Worm (Caenorhabditis elegans) whole organism, dauer: ENCODE results near the gene clec-26.

ENCODE experiments used
- unc-62 ChIP-seq: sonication (generic microtip); optimal IDR thresholded peaks from 2 replicates; lab custom pipeline; 2017; ENCODE audit warnings: missing biosample characterization, missing genetic modification reagents, missing genetic modification characterization

The clec-26 gene

DNA sequence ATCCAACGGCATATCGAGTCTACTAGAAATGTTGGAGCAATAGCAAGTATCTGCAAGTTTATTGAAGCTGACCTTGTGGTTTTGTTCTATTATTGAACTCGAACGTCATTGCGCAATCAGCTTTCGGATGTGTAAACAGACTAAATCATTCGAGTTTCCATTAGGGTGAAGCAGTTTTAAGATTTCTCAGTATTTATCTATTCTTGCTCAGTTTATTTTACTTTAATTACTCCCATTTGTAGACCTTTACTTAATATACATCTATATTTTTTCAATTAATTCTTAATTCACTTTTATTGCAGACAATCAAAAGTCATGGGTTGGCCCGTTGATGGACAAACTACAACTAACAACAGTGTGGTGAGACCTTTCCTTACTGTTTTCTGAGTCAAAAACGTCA is 32.3 kb downstream of the clec-26 start, which contains the start of gene F09C6.14:
Gene F09C6.14 (plus strand): TSS at position 301 of the 400 bp plus-strand sequence.
- TF ChIP-seq unc-62 = no peak

- TF ChIP-seq unc-62 = no peak
These were observed 34.0 kb downstream of the clec-26 start, which contains the start of the genes F09C6.11 and F09C6.12 for ce11 chrV:16882260-16882918. F09C6.11 (minus strand) TSS chrV:16882310. F09C6.12 (plus strand) TSS chrV:16882868.

DNA sequence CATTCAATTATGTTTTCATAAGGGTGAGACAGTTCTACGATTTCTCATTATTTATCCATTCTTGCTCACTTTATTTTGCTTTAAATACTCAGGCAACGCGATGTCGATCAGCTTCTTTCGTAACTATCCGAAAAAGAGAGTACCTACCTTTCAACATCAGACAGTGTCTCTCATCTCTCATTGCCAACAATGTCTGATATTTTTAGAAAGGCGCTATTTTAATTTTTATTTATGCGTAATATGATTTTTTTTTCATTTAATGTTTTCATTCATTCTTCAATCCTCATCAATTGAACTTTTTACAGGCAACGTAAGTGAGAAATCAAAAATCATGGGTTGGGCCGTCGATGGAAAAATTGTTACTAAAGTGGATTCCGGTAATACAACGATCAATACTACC is 36.3 kb downstream of the clec-26 start, which contains the start of gene F09C6.13:
Gene F09C6.13 (plus strand): TSS at position 301 of the 400 bp plus-strand sequence.
- TF ChIP-seq unc-62 = no peak

ce11 chrV:16888788-16889325 is 40.4 kb downstream of the clec-26 start, which contains the start of the genes ifas-2 and fbxa-44:
ifas-2 (minus strand) TSS chrV:16888888.
fbxa-44 (plus strand) TSS chrV:16889275.
- TF ChIP-seq unc-62 = no peak

ce11 chrV:16893440-16893839 is 45.0 kb downstream of the clec-26 start, which contains the start of gene F09C6.15:
F09C6.15 (plus strand) TSS chrV:16893740.
- no peak for TF ChIP-seq unc-62

DNA sequence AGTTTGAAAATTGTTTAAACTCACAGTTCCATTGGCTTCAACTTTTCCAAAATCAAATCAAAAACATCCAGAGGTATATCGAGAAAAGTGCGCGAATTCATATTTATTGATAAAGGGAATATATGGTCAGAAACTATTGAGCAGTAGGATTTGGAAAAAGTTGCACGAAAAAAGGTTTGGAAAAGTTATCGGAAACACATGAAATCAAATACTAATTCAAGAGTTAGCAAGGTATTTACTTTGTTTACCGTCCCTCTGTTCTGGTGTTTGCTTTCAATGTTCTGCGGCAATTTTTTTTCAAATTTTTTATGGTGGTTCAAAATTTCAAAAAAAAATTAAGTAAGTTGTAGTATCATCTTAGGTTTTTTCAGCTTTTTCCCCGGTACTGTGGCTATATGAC is 50.9 kb downstream of the clec-26 start, which contains the start of gene fbxa-45:
Gene fbxa-45 (minus strand): TSS at position 101 of the 400 bp plus-strand sequence.
- no peak for TF ChIP-seq unc-62
